Worm (Caenorhabditis elegans): ENCODE results near the gene K09A9.8.

Gene K09A9.8

DNA sequence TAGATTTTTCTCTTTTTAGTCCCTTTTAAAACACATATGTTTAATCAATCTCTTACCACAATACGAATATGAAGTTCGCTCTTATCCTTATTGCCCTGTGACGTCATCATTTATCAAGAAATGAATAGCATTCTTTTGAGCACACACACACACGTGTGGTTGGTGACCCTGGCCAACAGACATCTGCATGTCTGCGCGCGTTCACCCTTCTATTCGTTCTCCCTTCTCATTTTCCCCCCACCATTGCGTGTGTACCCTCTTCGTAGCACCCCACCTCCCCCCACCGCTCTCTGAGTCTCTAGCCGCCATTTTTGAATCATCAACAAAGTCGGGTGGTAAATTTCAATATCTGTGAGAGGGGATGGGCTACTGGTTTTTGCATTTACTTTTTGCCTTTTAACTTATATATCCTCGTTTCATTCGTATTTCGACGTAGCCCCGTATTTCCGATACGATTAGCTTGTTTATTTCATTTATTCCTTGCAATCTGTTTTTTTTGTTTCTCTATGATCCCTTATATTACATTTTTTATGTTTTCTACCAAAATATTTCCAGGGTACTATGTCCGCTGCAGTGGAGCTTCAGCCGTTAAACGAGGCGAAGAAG lies 3.6 kb upstream of the K09A9.8 start, which contains the start of gene ent-2:
TSS of gene ent-2 (plus strand) at position 556 of the 606 bp plus-strand sequence.
- TF ChIP-seq hmg-4 (GFP tag; optimal IDR thresholded peaks at IDR 0.05) (peak; percentile 55), hmbx-1 (tag; optimal IDR thresholded peaks at IDR 0.05) (no peak), tra-4 (tag; optimal IDR thresholded peaks at IDR 0.05) (no peak), hnd-1 (tag; optimal IDR thresholded peaks at IDR 0.05) (no peak)

DNA sequence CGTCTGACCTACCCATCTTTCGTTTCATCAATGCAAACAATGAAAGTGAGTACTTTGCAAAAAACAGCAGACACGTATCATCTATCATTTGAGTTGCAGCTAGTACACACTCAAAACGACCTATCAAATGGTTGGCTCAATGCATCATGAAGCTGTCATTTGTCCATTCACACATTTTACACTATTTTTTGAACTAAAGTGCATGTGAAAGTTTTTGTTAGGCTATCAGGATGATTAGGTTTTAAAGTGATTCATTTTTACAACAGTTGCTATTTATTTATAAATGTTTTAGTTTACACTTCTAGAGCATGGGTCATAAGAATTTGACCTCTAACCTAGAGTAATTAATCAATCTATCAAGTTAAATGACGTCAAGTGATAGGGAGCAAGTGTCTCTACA lies 2.9 kb upstream of the K09A9.8 start:
- TF ChIP-seq ama-1 (optimal IDR thresholded peaks at IDR 0.05) (no peak), aly-1 (tag; optimal IDR thresholded peaks at IDR 0.05) (no peak), hnd-1 (tag; optimal IDR thresholded peaks at IDR 0.05) (no peak), ets-7 (tag; optimal IDR thresholded peaks at IDR 0.05) (no peak), hmbx-1 (tag; optimal IDR thresholded peaks at IDR 0.05) (no peak), hmg-4 (GFP tag; optimal IDR thresholded peaks at IDR 0.05) (no peak), flt-1 (GFP tag; IDR thresholded peaks at IDR 0.05) (no peak), tbx-11 (GFP tag; IDR thresholded peaks at IDR 0.05) (no peak), F13C5.2 (tag; optimal IDR thresholded peaks at IDR 0.05) (no peak), tra-4 (tag; optimal IDR thresholded peaks at IDR 0.05) (no peak)

DNA sequence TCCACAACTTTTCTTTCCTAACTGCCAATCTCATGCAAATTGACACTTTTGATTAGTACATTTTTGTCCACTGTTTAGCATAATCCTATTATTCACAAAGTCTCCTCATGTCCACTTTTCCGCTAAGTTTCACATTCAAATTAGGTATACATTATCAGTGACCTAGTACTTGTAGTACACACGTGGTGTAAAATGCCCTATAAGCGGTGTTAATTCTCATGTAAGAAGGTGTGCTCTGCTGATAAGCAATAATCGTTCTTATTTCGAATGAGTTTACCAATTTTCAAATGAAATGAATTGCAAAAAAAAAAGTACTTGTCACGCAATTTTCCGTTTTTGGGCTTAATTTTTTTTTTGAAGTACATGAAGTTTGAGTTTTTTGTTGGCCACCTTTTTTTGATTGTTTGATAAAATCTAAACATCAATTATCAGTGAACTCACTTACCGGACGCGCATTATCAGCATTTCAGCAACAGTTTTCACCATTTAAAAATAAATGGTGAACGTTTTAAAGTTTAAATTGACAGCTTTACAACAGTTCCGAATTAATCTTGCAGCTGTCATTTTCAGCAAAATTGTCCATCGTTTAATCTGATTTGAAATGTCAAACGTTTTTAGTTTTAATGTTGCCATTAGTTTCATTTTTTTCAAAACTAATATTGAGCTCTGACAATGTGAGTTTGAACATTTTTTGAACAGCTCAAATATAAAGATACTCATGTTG lies 1.8 kb upstream of the K09A9.8 start:
- TF ChIP-seq ama-1 (optimal IDR thresholded peaks at IDR 0.05) (no peak), pes-1 (GFP tag; IDR thresholded peaks at IDR 0.05) (no peak), hmg-4 (GFP tag; optimal IDR thresholded peaks at IDR 0.05) (no peak), tbx-11 (GFP tag; IDR thresholded peaks at IDR 0.05) (no peak), scrt-1 (GFP tag; IDR thresholded peaks at IDR 0.05) (no peak), ceh-13 (GFP tag; optimal IDR thresholded peaks at IDR 0.05) (no peak), B0310.2 (tag; optimal IDR thresholded peaks at IDR 0.05) (no peak), F13C5.2 (tag; optimal IDR thresholded peaks at IDR 0.05) (no peak), tra-4 (tag; optimal IDR thresholded peaks at IDR 0.05) (no peak), sea-1 (GFP tag; conservative IDR thresholded peaks at IDR 0.05) (no peak), ets-7 (tag; optimal IDR thresholded peaks at IDR 0.05) (no peak), ceh-36 (tag; optimal IDR thresholded peaks at IDR 0.05) (no peak)

DNA sequence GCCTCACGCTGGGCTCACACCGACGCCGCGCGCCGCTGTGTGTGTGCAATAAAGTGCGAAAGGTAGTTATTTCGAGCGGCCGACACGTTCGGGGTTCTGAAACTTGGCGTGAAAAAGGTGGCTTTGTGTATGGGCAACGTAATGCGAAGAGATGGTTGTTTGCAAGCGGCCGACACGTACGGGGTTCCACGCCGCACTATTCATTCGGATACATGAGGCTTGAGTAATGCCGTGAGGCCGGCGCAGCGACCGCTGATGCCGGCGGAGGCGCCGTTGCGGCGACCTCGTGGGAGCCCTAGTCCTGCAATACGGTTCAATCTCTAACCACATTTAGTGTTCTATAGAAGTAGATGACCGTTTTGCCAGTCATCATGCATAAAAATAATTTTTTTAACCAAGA lies 3.0 kb downstream of the K09A9.8 start:
- no peak for TF ChIP-seq ceh-13 (GFP tag; optimal IDR thresholded peaks at IDR 0.05)
- no peak for TF ChIP-seq ceh-36 (tag; optimal IDR thresholded peaks at IDR 0.05)
- no peak for TF ChIP-seq sea-1 (GFP tag; conservative IDR thresholded peaks at IDR 0.05)
- TF ChIP-seq ets-7 (tag; optimal IDR thresholded peaks at IDR 0.05) = no peak
- TF ChIP-seq aly-1 (tag; optimal IDR thresholded peaks at IDR 0.05) = no peak
- no peak for TF ChIP-seq hnd-1 (tag; optimal IDR thresholded peaks at IDR 0.05)
- TF ChIP-seq scrt-1 (GFP tag; IDR thresholded peaks at IDR 0.05) = no peak
- no peak for TF ChIP-seq hmbx-1 (tag; optimal IDR thresholded peaks at IDR 0.05)
- no peak for TF ChIP-seq B0310.2 (tag; optimal IDR thresholded peaks at IDR 0.05)
- TF ChIP-seq pes-1 (GFP tag; IDR thresholded peaks at IDR 0.05) = no peak
- no peak for TF ChIP-seq tbx-37 (GFP tag; conservative IDR thresholded peaks at IDR 0.05)
- no peak for TF ChIP-seq F13C5.2 (tag; optimal IDR thresholded peaks at IDR 0.05)
- TF ChIP-seq hmg-4 (GFP tag; optimal IDR thresholded peaks at IDR 0.05) = no peak
- no peak for TF ChIP-seq tbx-11 (GFP tag; IDR thresholded peaks at IDR 0.05)
- TF ChIP-seq flt-1 (GFP tag; IDR thresholded peaks at IDR 0.05) = no peak

DNA sequence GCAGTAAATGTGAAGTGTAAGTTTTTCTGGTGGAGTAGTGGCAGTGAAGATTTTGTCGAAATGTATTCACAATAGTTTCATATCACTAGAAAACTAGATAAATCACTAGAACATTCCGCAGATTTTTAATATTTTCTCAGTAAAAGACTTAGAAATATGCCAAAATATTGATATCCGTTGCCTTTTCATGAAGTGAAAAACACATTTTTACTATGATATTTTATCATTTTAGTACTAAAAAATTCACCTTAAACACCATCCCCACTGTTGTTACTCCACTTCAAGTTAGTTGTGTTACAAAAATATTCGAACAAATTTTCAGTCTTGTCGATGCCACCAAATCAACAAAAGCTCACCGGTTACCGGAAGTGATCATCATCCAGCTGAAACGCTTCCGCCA lies 3.6 kb downstream of the K09A9.8 start:
- TF ChIP-seq scrt-1 (GFP tag; IDR thresholded peaks at IDR 0.05) (no peak), aly-1 (tag; optimal IDR thresholded peaks at IDR 0.05) (no peak), pes-1 (GFP tag; IDR thresholded peaks at IDR 0.05) (no peak), hnd-1 (tag; optimal IDR thresholded peaks at IDR 0.05) (no peak), sea-1 (GFP tag; conservative IDR thresholded peaks at IDR 0.05) (no peak), hmg-4 (GFP tag; optimal IDR thresholded peaks at IDR 0.05) (no peak), tbx-37 (GFP tag; conservative IDR thresholded peaks at IDR 0.05) (no peak), ceh-13 (GFP tag; optimal IDR thresholded peaks at IDR 0.05) (no peak), hmbx-1 (tag; optimal IDR thresholded peaks at IDR 0.05) (no peak), F13C5.2 (tag; optimal IDR thresholded peaks at IDR 0.05) (no peak), ama-1 (optimal IDR thresholded peaks at IDR 0.05) (no peak), ets-7 (tag; optimal IDR thresholded peaks at IDR 0.05) (no peak), B0310.2 (tag; optimal IDR thresholded peaks at IDR 0.05) (no peak), ceh-36 (tag; optimal IDR thresholded peaks at IDR 0.05) (no peak), flt-1 (GFP tag; IDR thresholded peaks at IDR 0.05) (no peak), tbx-11 (GFP tag; IDR thresholded peaks at IDR 0.05) (no peak), tra-4 (tag; optimal IDR thresholded peaks at IDR 0.05) (no peak)

DNA sequence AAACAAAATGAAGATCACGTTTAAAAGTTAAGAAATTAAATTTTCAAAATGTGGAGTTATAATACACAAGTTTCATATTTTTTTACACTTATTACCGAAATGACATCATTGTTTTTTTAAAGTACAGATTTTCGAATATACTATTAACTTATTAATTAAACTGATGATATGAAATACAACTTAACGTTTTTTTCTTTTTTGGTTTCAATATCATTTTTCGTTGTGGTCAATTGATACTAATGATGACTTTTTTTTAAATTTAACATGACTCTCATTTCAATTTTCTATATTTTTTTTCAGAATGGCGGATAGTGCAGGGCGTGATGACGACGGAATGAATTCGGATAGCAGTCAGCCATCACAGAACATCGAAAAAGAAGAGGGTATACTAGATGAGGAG lies 5.9 kb downstream of the K09A9.8 start, which contains the start of gene usp-33:
TSS of gene usp-33 (plus strand) at position 301 of the 400 bp plus-strand sequence.
- TF ChIP-seq tbx-11 (GFP tag; IDR thresholded peaks at IDR 0.05) (no peak), ama-1 (optimal IDR thresholded peaks at IDR 0.05) (no peak), ceh-13 (GFP tag; optimal IDR thresholded peaks at IDR 0.05) (no peak), scrt-1 (GFP tag; IDR thresholded peaks at IDR 0.05) (no peak), hmg-4 (GFP tag; optimal IDR thresholded peaks at IDR 0.05) (no peak), flt-1 (GFP tag; IDR thresholded peaks at IDR 0.05) (no peak), tra-4 (tag; optimal IDR thresholded peaks at IDR 0.05) (no peak), hnd-1 (tag; optimal IDR thresholded peaks at IDR 0.05) (no peak), sea-1 (GFP tag; conservative IDR thresholded peaks at IDR 0.05) (no peak), aly-1 (tag; optimal IDR thresholded peaks at IDR 0.05) (no peak), F13C5.2 (tag; optimal IDR thresholded peaks at IDR 0.05) (no peak), ceh-36 (tag; optimal IDR thresholded peaks at IDR 0.05) (no peak), pes-1 (GFP tag; IDR thresholded peaks at IDR 0.05) (no peak), tbx-37 (GFP tag; conservative IDR thresholded peaks at IDR 0.05) (no peak), ets-7 (tag; optimal IDR thresholded peaks at IDR 0.05) (no peak), hmbx-1 (tag; optimal IDR thresholded peaks at IDR 0.05) (no peak), B0310.2 (tag; optimal IDR thresholded peaks at IDR 0.05) (no peak)

DNA sequence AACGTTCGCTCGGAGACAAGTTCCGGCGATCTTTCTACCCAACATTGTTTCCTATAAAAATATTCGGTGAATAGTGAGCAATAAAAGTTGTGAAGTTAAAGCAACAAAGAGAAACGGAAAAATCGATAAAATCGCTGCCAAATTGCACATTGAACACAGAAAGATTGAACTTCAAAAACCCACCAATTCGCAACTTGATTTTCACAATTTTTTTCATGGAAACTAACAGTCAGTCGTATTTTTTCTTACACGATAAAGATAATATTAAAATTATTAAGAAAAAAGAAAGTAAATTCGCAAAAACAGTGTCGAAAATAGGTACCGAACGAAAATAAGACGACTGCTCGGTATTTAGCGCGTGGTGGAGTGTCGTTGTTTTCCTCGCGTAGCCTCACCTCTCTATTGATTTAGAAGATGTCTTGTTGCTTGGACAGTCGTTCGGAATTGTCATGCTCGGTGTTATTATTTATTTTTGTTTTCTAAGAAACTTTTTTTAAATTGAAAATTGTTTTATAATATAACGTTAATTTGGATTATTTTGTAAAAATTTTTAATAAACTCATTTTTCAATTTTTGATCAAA lies 6.5 kb downstream of the K09A9.8 start, which contains the start of gene gas-1:
TSS of gene gas-1 (minus strand) at position 51 of the 582 bp plus-strand sequence.
- TF ChIP-seq hnd-1 (tag; optimal IDR thresholded peaks at IDR 0.05) = no peak
- TF ChIP-seq hmg-4 (GFP tag; optimal IDR thresholded peaks at IDR 0.05) = no peak
- no peak for TF ChIP-seq tra-4 (tag; optimal IDR thresholded peaks at IDR 0.05)
- TF ChIP-seq ets-7 (tag; optimal IDR thresholded peaks at IDR 0.05) = no peak
- TF ChIP-seq B0310.2 (tag; optimal IDR thresholded peaks at IDR 0.05) = no peak
- no peak for TF ChIP-seq tbx-11 (GFP tag; IDR thresholded peaks at IDR 0.05)
- no peak for TF ChIP-seq F13C5.2 (tag; optimal IDR thresholded peaks at IDR 0.05)
- TF ChIP-seq tbx-37 (GFP tag; conservative IDR thresholded peaks at IDR 0.05) = no peak
- TF ChIP-seq ama-1 (optimal IDR thresholded peaks at IDR 0.05) = no peak
- no peak for TF ChIP-seq hmbx-1 (tag; optimal IDR thresholded peaks at IDR 0.05)
- TF ChIP-seq aly-1 (tag; optimal IDR thresholded peaks at IDR 0.05) = no peak
- no peak for TF ChIP-seq pes-1 (GFP tag; IDR thresholded peaks at IDR 0.05)
- no peak for TF ChIP-seq flt-1 (GFP tag; IDR thresholded peaks at IDR 0.05)
- TF ChIP-seq sea-1 (GFP tag; conservative IDR thresholded peaks at IDR 0.05) = no peak
- TF ChIP-seq scrt-1 (GFP tag; IDR thresholded peaks at IDR 0.05) = no peak
- TF ChIP-seq ceh-36 (tag; optimal IDR thresholded peaks at IDR 0.05) = no peak
- TF ChIP-seq ceh-13 (GFP tag; optimal IDR thresholded peaks at IDR 0.05) = no peak
